Worm (Caenorhabditis elegans) whole organism, L2 larva: ENCODE results near the gene T27E4.5.

ENCODE experiments used
- R02D3.7 ChIP-seq: fragments of 150-350 bp; optimal IDR thresholded peaks from 2 replicates; lab custom pipeline; 2014; ENCODE audit warnings: missing biosample characterization, missing genetic modification characterization
- blmp-1 ChIP-seq: sonication (generic microtip); optimal IDR thresholded peaks from 2 replicates; lab custom pipeline; 2017; ENCODE audit warnings: missing genetic modification characterization, mild to moderate bottlenecking, missing compliant biosample characterization, antibody characterized with exemption, moderate library complexity; ENCODE audit not compliant: insufficient read depth
- dmd-4 ChIP-seq: sonication (generic microtip); optimal IDR thresholded peaks from 2 replicates; lab custom pipeline; 2017; ENCODE audit warnings: missing biosample characterization, missing genetic modification characterization
- nhr-12 ChIP-seq: fragments of 150-350 bp; optimal IDR thresholded peaks from 2 replicates; lab custom pipeline; 2014; ENCODE audit warnings: missing biosample characterization, missing genetic modification characterization
- nhr-129 ChIP-seq: fragments of 150-350 bp; optimal IDR thresholded peaks from 2 replicates; lab custom pipeline; 2014; ENCODE audit warnings: missing biosample characterization, missing genetic modification characterization
- nhr-23 ChIP-seq: fragments of 150-350 bp; optimal IDR thresholded peaks from 2 replicates; lab custom pipeline; 2014; ENCODE audit warnings: missing biosample characterization, missing genetic modification reagents, missing genetic modification characterization
- nhr-25 ChIP-seq: fragments of 150-350 bp; sonication (generic microtip); optimal IDR thresholded peaks from 3 replicates; lab custom pipeline; 2014; ENCODE audit warnings: missing biosample characterization, missing genetic modification characterization
- nhr-6 ChIP-seq: fragments of 150-350 bp; optimal IDR thresholded peaks from 2 replicates; lab custom pipeline; 2014; ENCODE audit warnings: missing biosample characterization, missing genetic modification characterization
- nhr-77 ChIP-seq: fragments of 150-350 bp; optimal IDR thresholded peaks from 2 replicates; lab custom pipeline; 2014; ENCODE audit warnings: missing biosample characterization, missing genetic modification characterization
- skn-1 ChIP-seq: sonication (generic microtip); optimal IDR thresholded peaks from 2 replicates; lab custom pipeline; 2017; ENCODE audit warnings: missing biosample characterization, missing genetic modification characterization
- snpc-4 ChIP-seq: fragments of 150-350 bp; optimal IDR thresholded peaks from 2 replicates; lab custom pipeline; 2014; ENCODE audit warnings: missing biosample characterization, missing genetic modification characterization
- unc-62 ChIP-seq: fragments of 150-350 bp; optimal IDR thresholded peaks from 2 replicates; lab custom pipeline; 2014; ENCODE audit warnings: missing biosample characterization, missing genetic modification reagents, missing genetic modification characterization
- zag-1 ChIP-seq: fragments of 150-350 bp; optimal IDR thresholded peaks from 2 replicates; lab custom pipeline; 2014; ENCODE audit warnings: missing biosample characterization, missing genetic modification characterization
- ztf-11 ChIP-seq: sonication (generic microtip); optimal IDR thresholded peaks from 2 replicates; lab custom pipeline; 2017; ENCODE audit warnings: missing biosample characterization, missing genetic modification characterization

ce11 chrV:9049271-9049670 is 20.3 kb downstream of the T27E4.5 start:
- TF ChIP-seq ztf-11 (no peak), nhr-12 (no peak), nhr-77 (tag; lab: Kevin White, UChicago) (no peak), nhr-23 (no peak), unc-62 (GFP tag; lab: Kevin White, UChicago) (no peak), nhr-25 (tag; lab: Kevin White, UChicago) (no peak), snpc-4 (tag; lab: Kevin White, UChicago) (no peak), R02D3.7 (tag; lab: Kevin White, UChicago) (no peak), blmp-1 (no peak), skn-1 (tag; lab: Kevin White, UChicago) (no peak), nhr-6 (no peak), dmd-4 (tag; lab: Kevin White, UChicago) (no peak), nhr-129 (tag; lab: Kevin White, UChicago) (no peak), zag-1 (tag; lab: Kevin White, UChicago) (no peak)
